Fruit fly (Drosophila melanogaster) whole organism, embryonic: Measurements from ENCODE around the gene Top3beta.
A peak's percentile ranks its signal among the peaks of the same experiment; 100 is the strongest.

Experiments used
- CG13624 ChIP-seq: fragments of 200-800 bp; sonication (Bioruptor generic); optimal IDR thresholded peaks from 2 replicates; lab custom pipeline; 2016; ENCODE audit warnings: missing biosample characterization, missing genetic modification characterization
- CG14710 ChIP-seq: fragments of 200-800 bp; sonication (Bioruptor generic); optimal IDR thresholded peaks from 3 replicates; lab custom pipeline; 2019; ENCODE audit warnings: missing biosample characterization, mild to moderate bottlenecking, missing genetic modification characterization, moderate library complexity
- CG1603 ChIP-seq: fragments of 200-800 bp; sonication (Bioruptor generic); optimal IDR thresholded peaks from 2 replicates; lab custom pipeline; 2019; ENCODE audit warnings: missing biosample characterization, mild to moderate bottlenecking, missing genetic modification characterization, moderate library complexity
- CG18764 ChIP-seq: fragments of 200-800 bp; sonication (Bioruptor generic); optimal IDR thresholded peaks from 3 replicates; lab custom pipeline; 2016; ENCODE audit warnings: missing biosample characterization, missing genetic modification characterization
- CG2889 ChIP-seq: fragments of 200-800 bp; sonication (Bioruptor generic); IDR thresholded peaks from 3 replicates; pipeline ENCODE4 v1.3.6; 2022; ENCODE audit warnings: missing biosample characterization, missing genetic modification characterization
- CG30020 ChIP-seq: fragments of 200-800 bp; optimal IDR thresholded peaks from 2 replicates; lab custom pipeline; 2019; ENCODE audit warnings: missing biosample characterization, mild to moderate bottlenecking, missing genetic modification characterization, moderate library complexity
- CG3065 ChIP-seq: fragments of 200-800 bp; sonication (Bioruptor generic); optimal IDR thresholded peaks from 2 replicates; lab custom pipeline; 2016; ENCODE audit warnings: missing biosample characterization, missing genetic modification characterization
- CG31441 ChIP-seq: fragments of 200-800 bp; sonication (Bioruptor generic); IDR thresholded peaks from 2 replicates; pipeline ENCODE4 v1.3.6; 2022; ENCODE audit warnings: missing biosample characterization, missing genetic modification characterization
- CG3847 ChIP-seq: fragments of 200-800 bp; sonication (Bioruptor generic); IDR thresholded peaks from 2 replicates; pipeline ENCODE4 v1.3.6; 2022; ENCODE audit warnings: missing biosample characterization, missing genetic modification characterization
- CG4707 ChIP-seq: fragments of 200-800 bp; sonication (Bioruptor generic); optimal IDR thresholded peaks from 2 replicates; lab custom pipeline; 2018; ENCODE audit warnings: missing biosample characterization, mild to moderate bottlenecking, missing genetic modification characterization, moderate library complexity
- CG7839 ChIP-seq: fragments of 200-800 bp; sonication (Bioruptor generic); optimal IDR thresholded peaks from 3 replicates; lab custom pipeline; 2018; ENCODE audit warnings: missing biosample characterization, mild to moderate bottlenecking, missing genetic modification characterization, moderate library complexity
- CG9876 ChIP-seq: fragments of 200-800 bp; sonication (Bioruptor generic); optimal IDR thresholded peaks from 2 replicates; lab custom pipeline; 2016; ENCODE audit warnings: missing biosample characterization, missing genetic modification characterization
- D19A ChIP-seq: fragments of 200-800 bp; optimal IDR thresholded peaks from 3 replicates; lab custom pipeline; 2019; ENCODE audit warnings: missing biosample characterization, mild to moderate bottlenecking, missing genetic modification characterization, moderate library complexity
- Gsc ChIP-seq: fragments of 200-800 bp; sonication (Bioruptor generic); IDR thresholded peaks from 2 replicates; pipeline ENCODE4 v1.3.6; 2022; ENCODE audit warnings: missing biosample characterization, missing genetic modification characterization
- Hey ChIP-seq: fragments of 200-800 bp; sonication (Bioruptor generic); optimal IDR thresholded peaks from 3 replicates; lab custom pipeline; 2018; ENCODE audit warnings: missing biosample characterization, mild to moderate bottlenecking, missing genetic modification characterization
- Med ChIP-seq: fragments of 200-800 bp; sonication (Bioruptor generic); peaks from one replicate; lab custom pipeline; 2016; ENCODE audit warnings: missing biosample characterization, missing genetic modification characterization, mild to moderate bottlenecking, inconsistent platforms, moderate library complexity
- Scr ChIP-seq: fragments of 200-800 bp; sonication (Bioruptor generic); IDR thresholded peaks from 2 replicates; pipeline ENCODE4 v1.3.6; 2022; ENCODE audit warnings: missing biosample characterization, missing genetic modification characterization; ENCODE audit not compliant: partially characterized antibody
- Six4 ChIP-seq: fragments of 200-800 bp; sonication (Bioruptor generic); optimal IDR thresholded peaks from 2 replicates; lab custom pipeline; 2016; ENCODE audit warnings: missing biosample characterization, missing genetic modification characterization
- Trl ChIP-seq, 3 experiments: fragments of >200 bp in 2 of 3; fragments of 200-800 bp in 1 of 3; sonication (Bioruptor generic) in 1 of 3; optimal IDR thresholded peaks; 2 replicates in 1 of 3; 3 replicates in 2 of 3; lab custom pipeline; 2016 to 2017; ENCODE audit warnings: missing biosample characterization in 1 of 3, missing genetic modification characterization in 1 of 3
- bowl ChIP-seq: fragments of 200-800 bp; sonication (Bioruptor generic); IDR thresholded peaks from 2 replicates; pipeline ENCODE4 v1.3.6; 2022; ENCODE audit warnings: missing biosample characterization, missing genetic modification characterization
- chif ChIP-seq, 2 experiments: fragments of 200-800 bp; sonication (Bioruptor generic); optimal IDR thresholded peaks; 3 replicates each; lab custom pipeline; 2016; ENCODE audit warnings: missing biosample characterization in 2 of 2, missing genetic modification characterization in 2 of 2
- dpn ChIP-seq, 2 experiments: fragments of 200-800 bp; sonication (Bioruptor generic); optimal IDR thresholded peaks; 3 replicates each; lab custom pipeline; 2016; ENCODE audit warnings: missing biosample characterization in 2 of 2, missing genetic modification characterization in 2 of 2
- exex ChIP-seq: fragments of 200-800 bp; sonication (Bioruptor generic); optimal IDR thresholded peaks from 4 replicates; lab custom pipeline; 2018; ENCODE audit warnings: missing biosample characterization, mild to moderate bottlenecking, missing genetic modification characterization, moderate library complexity
- fu2 ChIP-seq: fragments of 200-800 bp; sonication (Bioruptor generic); optimal IDR thresholded peaks from 2 replicates; lab custom pipeline; 2016; ENCODE audit warnings: missing biosample characterization, missing genetic modification characterization
- her ChIP-seq: fragments of 200-800 bp; sonication (Bioruptor generic); optimal IDR thresholded peaks from 2 replicates; lab custom pipeline; 2016; ENCODE audit warnings: missing biosample characterization, missing genetic modification characterization
- lbe ChIP-seq: fragments of 200-800 bp; sonication (Bioruptor generic); optimal IDR thresholded peaks from 2 replicates; lab custom pipeline; 2016; ENCODE audit warnings: missing biosample characterization, mild to moderate bottlenecking, missing genetic modification characterization
- lola ChIP-seq, 3 experiments: fragments of >200 bp in 2 of 3; fragments of 200-800 bp in 1 of 3; sonication (Bioruptor generic) in 1 of 3; optimal IDR thresholded peaks; 2 replicates each; lab custom pipeline; 2017 to 2019; ENCODE audit warnings: missing biosample characterization in 3 of 3, missing genetic modification characterization in 3 of 3, mild to moderate bottlenecking in 1 of 3, moderate library complexity in 1 of 3
- luna ChIP-seq: fragments of 200-800 bp; sonication (Bioruptor generic); optimal IDR thresholded peaks from 2 replicates; lab custom pipeline; 2016; ENCODE audit warnings: missing biosample characterization, missing genetic modification characterization
- nerfin-1 ChIP-seq: fragments of 200-800 bp; sonication (Bioruptor generic); optimal IDR thresholded peaks from 3 replicates; lab custom pipeline; 2019; ENCODE audit warnings: missing biosample characterization, mild to moderate bottlenecking, missing genetic modification characterization, moderate library complexity
- nom ChIP-seq: fragments of 200-800 bp; sonication (Bioruptor generic); optimal IDR thresholded peaks from 2 replicates; lab custom pipeline; 2017; ENCODE audit warnings: missing biosample characterization, missing genetic modification characterization, mild to moderate bottlenecking, moderate library complexity, missing genetic modification reagents
- otp ChIP-seq: fragments of 200-800 bp; sonication (Bioruptor generic); IDR thresholded peaks from 3 replicates; pipeline ENCODE4, ENCODE4 v1.3.6; 2022; ENCODE audit warnings: missing biosample characterization, missing genetic modification characterization
- pb ChIP-seq: fragments of 200-800 bp; sonication (Bioruptor generic); optimal IDR thresholded peaks from 3 replicates; lab custom pipeline; 2016; ENCODE audit warnings: missing biosample characterization, missing genetic modification characterization
- pros ChIP-seq: fragments of 200-800 bp; sonication (Bioruptor generic); optimal IDR thresholded peaks from 3 replicates; lab custom pipeline; 2019; ENCODE audit warnings: missing biosample characterization, mild to moderate bottlenecking, missing genetic modification characterization, moderate library complexity
- ranshi ChIP-seq: fragments of 200-800 bp; sonication (Bioruptor generic); IDR thresholded peaks from 2 replicates; pipeline ENCODE4 v1.3.6; 2022; ENCODE audit warnings: missing biosample characterization, missing genetic modification characterization
- scrt ChIP-seq: fragments of 200-800 bp; sonication (Bioruptor generic); optimal IDR thresholded peaks from 2 replicates; lab custom pipeline; 2018; ENCODE audit warnings: missing biosample characterization, mild to moderate bottlenecking, missing genetic modification characterization, moderate library complexity
- sna ChIP-seq: fragments of 200-800 bp; sonication (Bioruptor generic); IDR thresholded peaks from 2 replicates; pipeline ENCODE4 v1.3.6; 2022; ENCODE audit warnings: missing biosample characterization, missing genetic modification characterization; ENCODE audit not compliant: partially characterized antibody
- tap ChIP-seq: fragments of 200-800 bp; optimal IDR thresholded peaks from 3 replicates; lab custom pipeline; 2019; ENCODE audit warnings: missing biosample characterization, mild to moderate bottlenecking, missing genetic modification characterization, moderate library complexity
- trh ChIP-seq: fragments of 200-800 bp; sonication (Bioruptor generic); optimal IDR thresholded peaks from 2 replicates; lab custom pipeline; 2016; ENCODE audit warnings: missing biosample characterization, missing genetic modification characterization
- unc-4 ChIP-seq: fragments of 200-800 bp; sonication (Bioruptor generic); IDR thresholded peaks from 2 replicates; pipeline ENCODE4 v1.3.6; 2022; ENCODE audit warnings: missing biosample characterization, missing genetic modification characterization; ENCODE audit not compliant: partially characterized antibody
- zen ChIP-seq: fragments of 200-800 bp; sonication (Bioruptor generic); optimal IDR thresholded peaks from 3 replicates; lab custom pipeline; 2018; ENCODE audit warnings: missing biosample characterization, mild to moderate bottlenecking, missing genetic modification characterization, moderate library complexity

Top3beta gene

DNA sequence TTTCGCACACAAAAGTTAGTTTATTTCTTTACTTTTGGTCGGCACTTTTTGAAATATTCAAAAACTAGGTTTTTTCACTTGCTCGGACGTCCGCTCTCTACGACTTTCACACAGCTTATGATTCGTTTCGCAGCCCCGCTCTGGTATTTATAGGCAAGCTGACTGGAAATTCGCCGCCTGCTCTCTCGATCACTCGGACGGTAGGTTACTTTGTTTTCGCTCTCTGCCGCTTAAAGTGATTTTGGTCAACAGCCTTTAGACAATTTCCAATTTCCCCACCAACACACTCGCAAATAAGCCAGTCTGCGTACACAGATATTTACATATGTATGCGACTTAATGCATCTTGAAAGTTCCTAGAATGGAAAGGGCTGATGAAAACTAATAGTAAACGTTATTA lies 4.3 kb downstream of the Top3beta start, which contains the start of gene CG11700 (continued):
- TF ChIP-seq ranshi (no peak), Scr (GFP tag; lab: Robert Waterston, UW) (no peak)

DNA sequence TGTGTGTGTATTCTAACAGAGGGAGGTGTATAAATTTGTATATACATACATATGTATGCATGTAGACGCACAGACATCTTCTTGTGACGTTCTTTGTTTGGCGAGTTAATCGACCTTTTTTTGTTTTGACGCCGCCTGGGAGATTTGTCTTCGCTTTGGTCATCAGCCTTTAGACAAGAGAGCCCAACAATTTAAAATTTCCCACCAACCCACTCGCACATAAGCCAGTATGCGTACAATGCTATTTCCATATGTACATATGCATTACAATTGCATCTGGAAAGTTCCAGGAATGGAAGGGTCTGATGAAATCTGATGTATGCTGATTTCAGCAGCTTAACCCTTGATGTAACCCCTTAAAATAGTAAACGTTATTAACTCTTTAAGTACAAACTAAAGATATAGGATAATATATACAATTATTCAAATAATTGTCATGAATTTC lies 8.1 kb downstream of the Top3beta start, which contains the start of gene Ubi-p5E:
Gene Ubi-p5E (minus strand): TSS at position 19 of the 445 bp plus-strand sequence.
- TF ChIP-seq nom (GFP tag; lab: Kevin White, UChicago) = no peak
- no peak for TF ChIP-seq chif (GFP tag; optimal IDR thresholded peaks at IDR 0.05; lab: Kevin White, UChicago)
- no peak for TF ChIP-seq CG3847 (GFP tag; lab: Robert Waterston, UW)
- TF ChIP-seq CG31441 (GFP tag; lab: Robert Waterston, UW) = 0 out of 2 replicates have a peak, but pooled peaks have one; percentile 0
- no peak for TF ChIP-seq sna (GFP tag; lab: Robert Waterston, UW)
- TF ChIP-seq CG14710 (tag; lab: Kevin White, UChicago) = no peak
- TF ChIP-seq lola (GFP tag; optimal IDR thresholded peaks at IDR 0.05; lab: Kevin White, UChicago) = no peak
- TF ChIP-seq CG3065 (GFP tag; lab: Kevin White, UChicago) = no peak
- TF ChIP-seq CG13624 = peak; percentile 16
- no peak for TF ChIP-seq CG1603 (tag; lab: Kevin White, UChicago)
- no peak for TF ChIP-seq D19A
- TF ChIP-seq fu2 (GFP tag; lab: Kevin White, UChicago) = no peak
- TF ChIP-seq her (GFP tag; lab: Kevin White, UChicago) = no peak
- no peak for TF ChIP-seq Gsc (GFP tag; lab: Robert Waterston, UW)
- TF ChIP-seq CG2889 (GFP tag; lab: Robert Waterston, UW) = no peak
- no peak for TF ChIP-seq otp
- TF ChIP-seq tap (tag; lab: Kevin White, UChicago) = no peak
- TF ChIP-seq lbe (GFP tag; lab: Kevin White, UChicago) = peak; percentile 51
- TF ChIP-seq Trl (optimal IDR thresholded peaks at IDR 0.05; lab: Kevin White, UChicago) = no peak
- no peak for TF ChIP-seq Trl (GFP tag; optimal IDR thresholded peaks at IDR 0.05; lab: Kevin White, UChicago)
- TF ChIP-seq CG9876 = no peak
- no peak for TF ChIP-seq exex (tag; lab: Kevin White, UChicago)
- no peak for TF ChIP-seq CG18764 (GFP tag; lab: Kevin White, UChicago)
- no peak for TF ChIP-seq CG7839 (tag; lab: Kevin White, UChicago)
- no peak for TF ChIP-seq scrt (GFP tag; lab: Kevin White, UChicago)
- peak; percentile 87 for TF ChIP-seq CG30020 (tag; lab: Kevin White, UChicago)
- no peak for TF ChIP-seq CG4707 (GFP tag; lab: Kevin White, UChicago)
- no peak for TF ChIP-seq unc-4
- TF ChIP-seq Hey = no peak
- TF ChIP-seq Six4 = no peak
- TF ChIP-seq pros (GFP tag; lab: Kevin White, UChicago) = peak; percentile 33
- peak; percentile 3 for TF ChIP-seq zen (tag; lab: Kevin White, UChicago)
- TF ChIP-seq Med (GFP tag; lab: Kevin White, UChicago) = peak; percentile 18
- TF ChIP-seq bowl (GFP tag; lab: Robert Waterston, UW) = no peak
- TF ChIP-seq pb (GFP tag; lab: Kevin White, UChicago) = no peak
- no peak for TF ChIP-seq trh (GFP tag; lab: Kevin White, UChicago)
- no peak for TF ChIP-seq nerfin-1
- no peak for TF ChIP-seq luna (GFP tag; lab: Kevin White, UChicago)
- TF ChIP-seq dpn (GFP tag; optimal IDR thresholded peaks at IDR 0.05; lab: Kevin White, UChicago) = no peak
